Worm (Caenorhabditis elegans): Measurements from ENCODE around the gene F32E10.8.
A peak's percentile ranks its signal among the peaks of the same experiment; 100 is the strongest.

F32E10.8 gene

ce11 chrIV:7611396-7611795 is 44.0 kb downstream of the F32E10.8 start:
- TF ChIP-seq unc-55 (GFP tag; optimal IDR thresholded peaks at IDR 0.05) (peak; percentile 45), blmp-1 (tag; optimal IDR thresholded peaks at IDR 0.05; ENCODE audit: insufficient read depth) (no peak), snpc-4 (tag; optimal IDR thresholded peaks at IDR 0.05) (no peak), ztf-11 (tag; optimal IDR thresholded peaks at IDR 0.05) (no peak), dmd-4 (tag; optimal IDR thresholded peaks at IDR 0.05) (no peak), sma-3 (GFP tag; optimal IDR thresholded peaks at IDR 0.05) (no peak), lin-13 (GFP tag; optimal IDR thresholded peaks at IDR 0.05) (no peak), sma-9 (GFP tag; optimal IDR thresholded peaks at IDR 0.05) (peak; percentile 8), sma-9 (tag; optimal IDR thresholded peaks at IDR 0.05) (no peak), fos-1 (tag; optimal IDR thresholded peaks at IDR 0.05) (no peak), nhr-10 (tag; optimal IDR thresholded peaks at IDR 0.05) (no peak), sem-4 (tag; optimal IDR thresholded peaks at IDR 0.05) (no peak), mbf-1 (tag; optimal IDR thresholded peaks at IDR 0.05) (no peak), R02D3.7 (tag; optimal IDR thresholded peaks at IDR 0.05) (no peak), nhr-12 (tag; optimal IDR thresholded peaks at IDR 0.05) (no peak), elt-3 (tag; optimal IDR thresholded peaks at IDR 0.05) (no peak)

DNA sequence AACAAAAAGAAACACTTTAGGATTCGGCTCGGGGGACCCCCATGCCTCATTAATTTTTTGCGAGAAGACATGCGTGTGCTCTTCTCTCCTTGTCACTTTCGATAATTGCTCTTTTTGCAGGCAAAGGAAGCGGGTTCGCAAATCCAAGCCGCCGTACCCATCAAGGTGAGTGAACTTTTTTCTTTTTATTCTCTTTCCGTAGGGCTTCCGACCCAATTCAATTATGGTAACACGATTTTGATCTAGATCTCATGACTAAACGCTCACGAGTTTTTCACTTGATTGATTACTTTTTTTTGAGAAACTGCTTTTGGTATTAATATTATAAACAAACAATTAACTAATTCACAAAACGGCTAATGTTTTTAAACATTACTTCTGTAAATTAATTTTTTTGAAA is 45.1 kb downstream of the F32E10.8 start:
- TF ChIP-seq ceh-16 (tag; optimal IDR thresholded peaks at IDR 0.05), result no peak
- no peak for TF ChIP-seq nhr-21 (tag; optimal IDR thresholded peaks at IDR 0.05)
- no peak for TF ChIP-seq Y55F3AM.14 (GFP tag; optimal IDR thresholded peaks at IDR 0.05)
- TF ChIP-seq C34F6.9 (tag; optimal IDR thresholded peaks at IDR 0.05), result peak; percentile 4

All from whole organism, L2 larva.